Fruit fly (Drosophila melanogaster): ENCODE measurements around the gene CG9213.

CG9213 gene

DNA sequence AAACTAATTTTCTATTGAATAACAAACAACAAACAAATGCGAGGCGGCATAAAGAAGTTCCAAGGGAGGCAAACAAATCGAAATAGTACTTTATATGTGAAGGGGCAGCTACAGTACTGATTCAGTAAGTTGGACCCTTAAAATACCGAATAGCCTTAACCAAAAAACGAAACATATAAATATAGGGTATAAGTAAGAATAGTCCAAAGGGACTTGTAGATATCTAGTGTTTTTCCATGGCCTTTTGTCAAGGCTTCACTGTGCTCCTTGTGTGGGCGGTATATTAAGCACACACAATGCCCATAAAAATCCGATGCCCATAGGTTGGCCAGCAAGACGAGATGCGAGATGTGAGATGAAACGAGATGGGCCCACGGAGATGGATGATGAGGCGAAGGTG lies 42.3 kb downstream of the CG9213 start (continued):
- TF ChIP-seq Abd-B (GFP tag; optimal IDR thresholded peaks at IDR 0.05), result peak; percentile 9
- TF ChIP-seq CG9817 (tag; optimal IDR thresholded peaks at IDR 0.05), result peak; percentile 44
- TF ChIP-seq CG2712 (tag; optimal IDR thresholded peaks at IDR 0.05), result peak; percentile 20
- TF ChIP-seq CG8924 (tag; optimal IDR thresholded peaks at IDR 0.05), result peak; percentile 9
- peak; percentile 30 for TF ChIP-seq CG30403 (GFP tag; optimal IDR thresholded peaks at IDR 0.05)
- TF ChIP-seq gfzf (GFP tag; optimal IDR thresholded peaks at IDR 0.05), result no peak
- TF ChIP-seq CG34376 (GFP tag; optimal IDR thresholded peaks at IDR 0.05), result no peak
- TF ChIP-seq CG1024 (GFP tag; IDR thresholded peaks at IDR 0.05), result peak; percentile 55
- TF ChIP-seq zfh2 (GFP tag; optimal IDR thresholded peaks at IDR 0.05), result no peak
- peak; percentile 59; the same call in 1 of the 2 replicates for TF ChIP-seq sim (GFP tag; IDR thresholded peaks at IDR 0.05)
- peak; percentile 39 for TF ChIP-seq CG10366 (GFP tag; IDR thresholded peaks at IDR 0.05)
- peak; percentile 22; the same call in 1 of the 2 replicates for TF ChIP-seq cas (GFP tag; IDR thresholded peaks at IDR 0.05)
- no peak for TF ChIP-seq CG10431 (GFP tag; optimal IDR thresholded peaks at IDR 0.05)
- TF ChIP-seq CG1529 (GFP tag; optimal IDR thresholded peaks at IDR 0.05), result no peak
- peak; percentile 46; the same call in 1 of the 2 replicates for TF ChIP-seq E2f1 (GFP tag; IDR thresholded peaks at IDR 0.05)
- TF ChIP-seq grn (GFP tag; optimal IDR thresholded peaks at IDR 0.05), result no peak
- no peak for TF ChIP-seq yki (optimal IDR thresholded peaks at IDR 0.05)
- TF ChIP-seq CG7786 (GFP tag; optimal IDR thresholded peaks at IDR 0.05), result peak; percentile 20
- peak; percentile 0 to 17 for TF ChIP-seq chif (GFP tag; optimal IDR thresholded peaks at IDR 0.05)
- TF ChIP-seq H15 (GFP tag; IDR thresholded peaks at IDR 0.05), result 0 out of 3 replicates have a peak, but pooled peaks have one; percentile 32
- TF ChIP-seq tin (GFP tag; optimal IDR thresholded peaks at IDR 0.05), result peak; percentile 5
- peak; percentile 14 for TF ChIP-seq Side (GFP tag; optimal IDR thresholded peaks at IDR 0.05)
- peak; percentile 33; the same call in 1 of the 2 replicates for TF ChIP-seq ara (GFP tag; IDR thresholded peaks at IDR 0.05)
- 0 out of 2 replicates have a peak, but pooled peaks have one; percentile 6 for TF ChIP-seq esg (GFP tag; conservative IDR thresholded peaks at IDR 0.05)
- TF ChIP-seq phol (tag; optimal IDR thresholded peaks at IDR 0.05), result peak; percentile 42
- no peak for TF ChIP-seq hkb (optimal IDR thresholded peaks at IDR 0.05)
- TF ChIP-seq hkb (GFP tag; IDR thresholded peaks at IDR 0.05), result peak; percentile 52
- no peak for TF ChIP-seq vfl (GFP tag; optimal IDR thresholded peaks at IDR 0.05)
- no peak for TF ChIP-seq TFAM (GFP tag; optimal IDR thresholded peaks at IDR 0.05)
- peak; percentile 35 for TF ChIP-seq Hsf (GFP tag; optimal IDR thresholded peaks at IDR 0.05)
- TF ChIP-seq ssp (GFP tag; IDR thresholded peaks at IDR 0.05), result peak; percentile 39; the same call in 1 of the 2 replicates
- TF ChIP-seq vnd (GFP tag; IDR thresholded peaks at IDR 0.05; ENCODE audit: partially characterized antibody), result no peak
- peak; percentile 53; the same call in 1 of the 3 replicates for TF ChIP-seq zfh1 (GFP tag; IDR thresholded peaks at IDR 0.05)
- TF ChIP-seq bsh (GFP tag; optimal IDR thresholded peaks at IDR 0.05), result peak in 1 of 2 experiments; percentile 54
- TF ChIP-seq CG3163 (GFP tag; optimal IDR thresholded peaks at IDR 0.05), result no peak
- peak in 1 of 2 experiments; percentile 20 for TF ChIP-seq dpn (GFP tag; optimal IDR thresholded peaks at IDR 0.05)
- TF ChIP-seq Meics (GFP tag; optimal IDR thresholded peaks at IDR 0.05), result peak; percentile 21
- TF ChIP-seq Hr51 (GFP tag; optimal IDR thresholded peaks at IDR 0.05), result peak in 1 of 2 experiments; percentile 45
- TF ChIP-seq amos (GFP tag; IDR thresholded peaks at IDR 0.05; ENCODE audit: partially characterized antibody), result no peak
- peak; percentile 59; the same call in 1 of the 2 replicates for TF ChIP-seq sisA (GFP tag; IDR thresholded peaks at IDR 0.05)
- 0 out of 2 replicates have a peak, but pooled peaks have one; percentile 9 for TF ChIP-seq Xrp1 (GFP tag; IDR thresholded peaks at IDR 0.05)
- no peak for TF ChIP-seq insv (GFP tag; optimal IDR thresholded peaks at IDR 0.05)
- peak; percentile 51; the same call in 2 of the 4 replicates for TF ChIP-seq Gug (GFP tag; IDR thresholded peaks at IDR 0.05)
- peak; percentile 18 for TF ChIP-seq HHEX (GFP tag; optimal IDR thresholded peaks at IDR 0.05)
- no peak for TF ChIP-seq CG43689 (GFP tag; IDR thresholded peaks at IDR 0.05)
- no peak for TF ChIP-seq CG17612 (GFP tag; IDR thresholded peaks at IDR 0.05)
- TF ChIP-seq vvl (GFP tag; IDR thresholded peaks at IDR 0.05), result peak; percentile 44; the same call in 1 of the 2 replicates
- TF ChIP-seq CG12659 (GFP tag; optimal IDR thresholded peaks at IDR 0.05), result peak; percentile 22
- TF ChIP-seq pnt (GFP tag; optimal IDR thresholded peaks at IDR 0.05), result no peak
- 0 out of 2 replicates have a peak, but pooled peaks have one; percentile 35 for TF ChIP-seq sob (GFP tag; IDR thresholded peaks at IDR 0.05)
- peak; percentile 34 for TF ChIP-seq Fer3 (tag; optimal IDR thresholded peaks at IDR 0.05)
